Worm (Caenorhabditis elegans) whole organism, L4 larva: ENCODE data around the gene Y42H9AR.1.

Experiments used
- F10B5.3 ChIP-seq: sonication (generic microtip); optimal IDR thresholded peaks from 2 replicates; lab custom pipeline; 2016; ENCODE audit warnings: mild to moderate bottlenecking, missing genetic modification characterization, missing compliant biosample characterization
- F26F4.8 ChIP-seq: fragments of 200-800 bp; sonication (Bioruptor generic); conservative IDR thresholded peaks from 2 replicates; pipeline ENCODE4 v1.3.6; 2022; ENCODE audit warnings: missing genetic modification characterization, missing compliant biosample characterization
- F37D6.2 ChIP-seq: sonication (generic microtip); optimal IDR thresholded peaks from 2 replicates; lab custom pipeline; 2016; ENCODE audit warnings: mild to moderate bottlenecking, missing genetic modification characterization, missing compliant biosample characterization
- F44E2.7 ChIP-seq: fragments of 200-800 bp; sonication (Bioruptor generic); IDR thresholded peaks from 2 replicates; pipeline ENCODE4 v2.1.2; 2022; ENCODE audit warnings: missing genetic modification characterization, missing compliant biosample characterization
- R02D3.7 ChIP-seq: fragments of 150-350 bp; sonication (generic microtip); optimal IDR thresholded peaks from 3 replicates; lab custom pipeline; 2014; ENCODE audit warnings: missing biosample characterization, missing genetic modification characterization
- Y5F2A.4 ChIP-seq: fragments of 200-800 bp; sonication (Bioruptor generic); optimal IDR thresholded peaks from 2 replicates; lab custom pipeline; 2018; ENCODE audit warnings: mild to moderate bottlenecking, missing genetic modification characterization, missing compliant biosample characterization
- Y75B8A.6 ChIP-seq: fragments of 200-800 bp; sonication (Bioruptor generic); IDR thresholded peaks from 2 replicates; pipeline ENCODE4 v1.3.6; 2022; ENCODE audit warnings: missing genetic modification reagents, missing genetic modification characterization, missing compliant biosample characterization
- ZK337.2 ChIP-seq: fragments of 200-800 bp; sonication (Bioruptor generic); IDR thresholded peaks from 2 replicates; pipeline ENCODE4 v1.3.6; 2022; ENCODE audit warnings: missing genetic modification reagents, missing genetic modification characterization, missing compliant biosample characterization
- aha-1 ChIP-seq: fragments of 150-350 bp; peaks from one replicate; lab custom pipeline; 2014; ENCODE audit warnings: missing biosample characterization, missing genetic modification characterization
- aly-2 ChIP-seq: sonication (generic microtip); optimal IDR thresholded peaks from 2 replicates; lab custom pipeline; 2018; ENCODE audit warnings: missing biosample characterization, missing genetic modification characterization
- arid-1 ChIP-seq: fragments of 200-800 bp; sonication (Bioruptor generic); conservative IDR thresholded peaks from 2 replicates; pipeline ENCODE4 v1.3.6; 2022; ENCODE audit warnings: missing genetic modification reagents, missing genetic modification characterization, missing compliant biosample characterization
- attf-4 ChIP-seq: sonication (generic microtip); optimal IDR thresholded peaks from 3 replicates; lab custom pipeline; 2017; ENCODE audit warnings: missing biosample characterization, missing genetic modification characterization
- ceh-20 ChIP-seq: fragments of 200-800 bp; sonication (Bioruptor generic); IDR thresholded peaks from 2 replicates; pipeline ENCODE4 v1.3.6; 2022; ENCODE audit warnings: missing genetic modification reagents, missing genetic modification characterization, missing compliant biosample characterization
- ceh-28 ChIP-seq: fragments of 150-350 bp; optimal IDR thresholded peaks from 2 replicates; lab custom pipeline; 2014; ENCODE audit warnings: missing biosample characterization, missing genetic modification reagents, missing genetic modification characterization
- ceh-32 ChIP-seq: sonication (generic microtip); optimal IDR thresholded peaks from 2 replicates; lab custom pipeline; 2016; ENCODE audit warnings: mild to moderate bottlenecking, missing genetic modification characterization, missing compliant biosample characterization; ENCODE audit not compliant: poor library complexity
- ceh-62 ChIP-seq: sonication (generic microtip); optimal IDR thresholded peaks from 2 replicates; lab custom pipeline; 2017; ENCODE audit warnings: missing biosample characterization, missing genetic modification characterization
- ces-1 ChIP-seq: fragments of 150-350 bp; sonication (generic microtip); optimal IDR thresholded peaks from 4 replicates; lab custom pipeline; 2014; ENCODE audit warnings: missing biosample characterization, missing genetic modification reagents, missing genetic modification characterization
- cey-2 ChIP-seq: sonication (generic microtip); optimal IDR thresholded peaks from 3 replicates; lab custom pipeline; 2017; ENCODE audit warnings: missing genetic modification characterization, mild to moderate bottlenecking, missing compliant biosample characterization, antibody characterized with exemption, borderline replicate concordance; ENCODE audit not compliant: insufficient read depth
- ctbp-1 ChIP-seq: fragments of 200-800 bp; sonication (Bioruptor generic); IDR thresholded peaks from 2 replicates; pipeline ENCODE4 v1.3.6; 2022; ENCODE audit warnings: missing genetic modification reagents, missing genetic modification characterization, missing compliant biosample characterization
- dmd-6 ChIP-seq: fragments of 200-800 bp; sonication (Bioruptor generic); IDR thresholded peaks from 2 replicates; pipeline ENCODE4 v1.3.6; 2022; ENCODE audit warnings: missing genetic modification reagents, missing genetic modification characterization, missing compliant biosample characterization
- dmd-9 ChIP-seq: fragments of 200-800 bp; sonication (Bioruptor generic); IDR thresholded peaks from 2 replicates; pipeline ENCODE4 v1.3.6; 2022; ENCODE audit warnings: missing genetic modification reagents, missing genetic modification characterization, missing compliant biosample characterization
- dpl-1 ChIP-seq: fragments of 150-350 bp; optimal IDR thresholded peaks from 2 replicates; lab custom pipeline; 2014; ENCODE audit warnings: missing biosample characterization, missing genetic modification reagents, missing genetic modification characterization
- duxl-1 ChIP-seq: sonication (generic microtip); optimal IDR thresholded peaks from 2 replicates; lab custom pipeline; 2016; ENCODE audit warnings: mild to moderate bottlenecking, missing genetic modification characterization, moderate library complexity, missing compliant biosample characterization; ENCODE audit not compliant: poor library complexity
- dve-1 ChIP-seq: sonication (generic microtip); optimal IDR thresholded peaks from 2 replicates; lab custom pipeline; 2017; ENCODE audit warnings: antibody characterized with exemption, mild to moderate bottlenecking, missing genetic modification characterization, missing compliant biosample characterization; ENCODE audit not compliant: insufficient read depth
- egl-27 ChIP-seq: sonication (generic microtip); optimal IDR thresholded peaks from 3 replicates; lab custom pipeline; 2017; ENCODE audit warnings: missing biosample characterization, missing genetic modification reagents, missing genetic modification characterization
- fos-1 ChIP-seq: fragments of 150-350 bp; optimal IDR thresholded peaks from 2 replicates; lab custom pipeline; 2014; ENCODE audit warnings: missing biosample characterization, missing genetic modification characterization
- hif-1 ChIP-seq, 2 experiments: sonication (generic microtip); optimal IDR thresholded peaks; 2 replicates each; lab custom pipeline; 2016 to 2017; ENCODE audit warnings: missing compliant biosample characterization in 2 of 2, missing genetic modification characterization in 2 of 2, missing genetic modification reagents in 2 of 2, missing genotype in 2 of 2, mild to moderate bottlenecking in 1 of 2
- hlh-11 ChIP-seq: fragments of 200-800 bp; sonication (Bioruptor generic); optimal IDR thresholded peaks from 2 replicates; lab custom pipeline; 2018; ENCODE audit warnings: mild to moderate bottlenecking, missing genetic modification characterization, missing compliant biosample characterization
- jun-1 ChIP-seq: fragments of 150-350 bp; optimal IDR thresholded peaks from 2 replicates; lab custom pipeline; 2014; ENCODE audit warnings: missing biosample characterization, missing genetic modification reagents, missing genetic modification characterization
- lin-13 ChIP-seq: fragments of 150-350 bp; optimal IDR thresholded peaks from 2 replicates; lab custom pipeline; 2014; ENCODE audit warnings: missing biosample characterization, missing genetic modification reagents, missing genetic modification characterization
- lin-15B ChIP-seq: fragments of 150-350 bp; sonication (generic microtip); optimal IDR thresholded peaks from 3 replicates; lab custom pipeline; 2014; ENCODE audit warnings: missing biosample characterization, missing genetic modification characterization
- lin-38 ChIP-seq: fragments of 200-800 bp; sonication (Bioruptor generic); IDR thresholded peaks from 2 replicates; pipeline ENCODE4 v1.3.6; 2022; ENCODE audit warnings: missing genetic modification reagents, missing genetic modification characterization, missing compliant biosample characterization
- mdl-1 ChIP-seq, 2 experiments: fragments of 150-350 bp in 1 of 2; sonication (generic microtip) in 1 of 2; optimal IDR thresholded peaks; 2 replicates each; lab custom pipeline; 2014 to 2017; ENCODE audit warnings: missing biosample characterization in 2 of 2, missing genetic modification characterization in 2 of 2
- mdt-29 ChIP-seq: fragments of 200-800 bp; sonication (Bioruptor generic); IDR thresholded peaks from 2 replicates; pipeline ENCODE4 v1.3.6; 2022; ENCODE audit warnings: missing genetic modification reagents, missing genetic modification characterization, missing compliant biosample characterization
- mes-2 ChIP-seq: sonication (generic microtip); optimal IDR thresholded peaks from 2 replicates; lab custom pipeline; 2016; ENCODE audit warnings: missing genotype, mild to moderate bottlenecking, missing genetic modification characterization, missing compliant biosample characterization; ENCODE audit not compliant: poor library complexity, severe bottlenecking
- nhr-11 ChIP-seq: fragments of 150-350 bp; optimal IDR thresholded peaks from 2 replicates; lab custom pipeline; 2014; ENCODE audit warnings: missing biosample characterization, missing genetic modification characterization
- nhr-25 ChIP-seq: sonication (generic microtip); optimal IDR thresholded peaks from 2 replicates; lab custom pipeline; 2017; ENCODE audit warnings: missing genetic modification characterization, mild to moderate bottlenecking, missing compliant biosample characterization, antibody characterized with exemption, moderate library complexity, borderline replicate concordance; ENCODE audit not compliant: insufficient read depth
- nhr-28 ChIP-seq: fragments of 150-350 bp; optimal IDR thresholded peaks from 2 replicates; lab custom pipeline; 2014; ENCODE audit warnings: missing biosample characterization, missing genetic modification characterization
- nhr-42 ChIP-seq: fragments of 200-800 bp; sonication (Bioruptor generic); IDR thresholded peaks from 2 replicates; pipeline ENCODE4 v1.3.6; 2022; ENCODE audit warnings: missing genetic modification characterization, missing compliant biosample characterization
- nhr-48 ChIP-seq: sonication (generic microtip); optimal IDR thresholded peaks from 2 replicates; lab custom pipeline; 2016; ENCODE audit warnings: mild to moderate bottlenecking, missing genetic modification characterization, missing compliant biosample characterization
- nhr-76 ChIP-seq: fragments of 150-350 bp; optimal IDR thresholded peaks from 2 replicates; lab custom pipeline; 2014; ENCODE audit warnings: missing biosample characterization, missing genetic modification characterization
- nhr-77 ChIP-seq: fragments of 150-350 bp; optimal IDR thresholded peaks from 2 replicates; lab custom pipeline; 2014; ENCODE audit warnings: missing biosample characterization, missing genetic modification characterization
- pha-4 ChIP-seq, 2 experiments: fragments of 150-350 bp in 1 of 2; fragments of 200-800 bp in 1 of 2; sonication (Bioruptor generic) in 1 of 2; IDR thresholded peaks in 1 of 2; optimal IDR thresholded peaks in 1 of 2; 2 replicates each; pipeline versions ENCODE4 v1.3.6 to Lab custom; 2014 to 2022; ENCODE audit warnings: missing genetic modification characterization in 2 of 2, missing genetic modification reagents in 2 of 2, missing biosample characterization in 1 of 2, missing compliant biosample characterization in 1 of 2
- pqm-1 ChIP-seq: sonication (generic microtip); optimal IDR thresholded peaks from 2 replicates; lab custom pipeline; 2017; ENCODE audit warnings: missing biosample characterization, missing genetic modification characterization
- saeg-2 ChIP-seq: fragments of 200-800 bp; sonication (Bioruptor generic); IDR thresholded peaks from 2 replicates; pipeline ENCODE4 v1.3.6; 2022; ENCODE audit warnings: missing genetic modification reagents, missing genetic modification characterization, missing compliant biosample characterization
- tra-1 ChIP-seq: fragments of 200-800 bp; sonication (Bioruptor generic); IDR thresholded peaks from 2 replicates; pipeline ENCODE4 v1.3.6; 2022; ENCODE audit warnings: missing genetic modification reagents, missing genetic modification characterization, missing compliant biosample characterization
- unc-39 ChIP-seq: sonication (generic microtip); optimal IDR thresholded peaks from 2 replicates; lab custom pipeline; 2017; ENCODE audit warnings: missing biosample characterization, missing genetic modification characterization
- unc-62 ChIP-seq, 3 experiments: fragments of 150-350 bp in 1 of 3; sonication (generic microtip); optimal IDR thresholded peaks in 2 of 3; peaks in 1 of 3; 1 replicate in 1 of 3; 2 replicates in 2 of 3; lab custom pipeline; 2014 to 2017; ENCODE audit warnings: missing biosample characterization in 3 of 3, missing genetic modification characterization in 3 of 3, missing genetic modification reagents in 3 of 3, missing genotype in 1 of 3
- zfp-3 ChIP-seq: fragments of 200-800 bp; sonication (Bioruptor generic); conservative IDR thresholded peaks from 2 replicates; pipeline ENCODE4 v1.3.6; 2022; ENCODE audit warnings: missing genetic modification reagents, missing genetic modification characterization, missing compliant biosample characterization
- ztf-11 ChIP-seq: fragments of 150-350 bp; optimal IDR thresholded peaks from 2 replicates; lab custom pipeline; 2014; ENCODE audit warnings: missing biosample characterization, missing genetic modification characterization
- ztf-7 ChIP-seq: fragments of 150-350 bp; optimal IDR thresholded peaks from 2 replicates; lab custom pipeline; 2014; ENCODE audit warnings: missing biosample characterization, missing genetic modification characterization

Gene Y42H9AR.1

DNA sequence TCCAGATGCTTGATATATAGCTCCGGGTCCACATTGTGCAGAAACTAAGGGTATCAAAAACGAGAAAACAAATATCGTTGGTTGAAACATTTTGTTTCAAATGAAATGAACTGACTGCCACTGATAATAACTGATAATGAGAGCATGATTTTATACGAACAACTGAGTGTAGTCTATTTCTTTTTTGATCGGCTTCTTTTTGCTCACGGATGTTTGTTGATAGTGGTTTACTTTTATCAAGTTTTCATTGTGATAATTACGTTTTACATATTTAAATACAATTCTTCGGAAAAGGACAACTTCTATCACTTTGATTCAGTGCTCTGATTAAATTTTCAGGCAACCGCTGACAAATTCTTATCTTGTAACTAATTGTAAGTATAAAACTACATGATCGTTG, 50.5 kb downstream of the Y42H9AR.1 start, which contains the start of gene clec-51:
clec-51 (minus strand) TSS at position 114 of the 400 bp plus-strand sequence.
- TF ChIP-seq egl-27: no peak
- no peak for TF ChIP-seq mes-2 (tag; lab: Kevin White, UChicago)
- TF ChIP-seq nhr-76 (tag; lab: Kevin White, UChicago): no peak
- no peak for TF ChIP-seq tra-1
- no peak for TF ChIP-seq ceh-62 (tag; lab: Kevin White, UChicago)
- no peak for TF ChIP-seq mdt-29 (GFP tag; lab: Robert Waterston, UW)
- TF ChIP-seq cey-2 (tag; lab: Kevin White, UChicago): no peak
- TF ChIP-seq ztf-7 (tag; lab: Kevin White, UChicago): no peak
- no peak for TF ChIP-seq ctbp-1 (GFP tag; lab: Robert Waterston, UW)
- no peak for TF ChIP-seq dpl-1
- no peak for TF ChIP-seq dmd-9 (GFP tag; lab: Robert Waterston, UW)
- no peak for TF ChIP-seq Y5F2A.4 (GFP tag; lab: Kevin White, UChicago)
- TF ChIP-seq Y75B8A.6 (GFP tag; lab: Robert Waterston, UW): no peak
- no peak for TF ChIP-seq R02D3.7 (tag; lab: Kevin White, UChicago)
- no peak for TF ChIP-seq ces-1
- TF ChIP-seq aly-2 (tag; lab: Kevin White, UChicago): no peak
- no peak for TF ChIP-seq nhr-48 (tag; lab: Kevin White, UChicago)
- no peak for TF ChIP-seq F10B5.3 (tag; lab: Kevin White, UChicago)
- TF ChIP-seq saeg-2: no peak
- no peak for TF ChIP-seq ceh-32 (tag; lab: Kevin White, UChicago)
- no peak for TF ChIP-seq hif-1 (tag; optimal IDR thresholded peaks at IDR 0.05; lab: Kevin White, UChicago)
- peak; percentile 58 for TF ChIP-seq nhr-28 (tag; lab: Kevin White, UChicago)
- TF ChIP-seq ceh-28: no peak
- TF ChIP-seq nhr-25: no peak
- TF ChIP-seq fos-1 (tag; lab: Kevin White, UChicago): no peak
- no peak for TF ChIP-seq lin-38 (GFP tag; lab: Robert Waterston, UW)
- TF ChIP-seq mdl-1 (tag; optimal IDR thresholded peaks at IDR 0.05; lab: Kevin White, UChicago): no peak
- TF ChIP-seq arid-1: no peak
- no peak for TF ChIP-seq duxl-1 (tag; lab: Kevin White, UChicago)
- no peak for TF ChIP-seq unc-39 (tag; lab: Kevin White, UChicago)
- peak; percentile 55 for TF ChIP-seq dve-1 (tag; lab: Kevin White, UChicago)
- TF ChIP-seq F37D6.2 (tag; lab: Kevin White, UChicago): no peak
- no peak for TF ChIP-seq aha-1
- peak; percentile 70 for TF ChIP-seq hlh-11 (tag; lab: Kevin White, UChicago)
- peak; percentile 90 for TF ChIP-seq pqm-1 (tag; lab: Kevin White, UChicago)
- TF ChIP-seq attf-4 (tag; lab: Kevin White, UChicago): no peak
- TF ChIP-seq F26F4.8 (GFP tag; lab: Robert Waterston, UW): no peak
- no peak for TF ChIP-seq pha-4 (GFP tag; IDR thresholded peaks at IDR 0.05; lab: Robert Waterston, UW)
- TF ChIP-seq pha-4 (tag; optimal IDR thresholded peaks at IDR 0.05; lab: Kevin White, UChicago): no peak
- TF ChIP-seq ztf-11 (tag; lab: Kevin White, UChicago): no peak
- TF ChIP-seq zfp-3: no peak
- TF ChIP-seq nhr-77 (tag; lab: Kevin White, UChicago): peak; percentile 15
- no peak for TF ChIP-seq unc-62 (GFP tag; optimal IDR thresholded peaks at IDR 0.05 in 1 of 2; lab: Kevin White, UChicago)
- no peak for TF ChIP-seq unc-62 (tag; optimal IDR thresholded peaks at IDR 0.05; lab: Kevin White, UChicago)
- TF ChIP-seq jun-1: no peak
- no peak for TF ChIP-seq lin-13 (GFP tag; lab: Kevin White, UChicago)
- TF ChIP-seq F44E2.7 (GFP tag; lab: Robert Waterston, UW): no peak
- peak; percentile 67 for TF ChIP-seq dmd-6
- no peak for TF ChIP-seq lin-15B (tag; lab: Kevin White, UChicago)
- TF ChIP-seq ZK337.2 (GFP tag; lab: Robert Waterston, UW): no peak
- TF ChIP-seq ceh-20 (GFP tag; lab: Robert Waterston, UW): no peak
- no peak for TF ChIP-seq nhr-42
- no peak for TF ChIP-seq nhr-11 (tag; lab: Kevin White, UChicago)
